Fruit fly (Drosophila melanogaster) whole organism, embryonic: Measurements from ENCODE around the gene CG15203.

Source experiments
- Adf1 ChIP-seq: fragments of 200-800 bp; sonication (Bioruptor generic); IDR thresholded peaks from 2 replicates; pipeline ENCODE4 v1.3.6; 2022; ENCODE audit warnings: missing biosample characterization, missing genetic modification characterization
- CG10959 ChIP-seq: fragments of 200-800 bp; sonication (Bioruptor generic); IDR thresholded peaks from 2 replicates; pipeline ENCODE4 v1.3.6; 2022; ENCODE audit warnings: missing biosample characterization, missing genetic modification characterization
- CG11085 ChIP-seq: fragments of 200-800 bp; sonication (Bioruptor generic); IDR thresholded peaks from 2 replicates; pipeline ENCODE4 v1.3.6; 2022; ENCODE audit warnings: missing biosample characterization, missing genetic modification characterization
- CG11456 ChIP-seq: fragments of 200-800 bp; sonication (Bioruptor generic); IDR thresholded peaks from 3 replicates; pipeline ENCODE4 v1.3.6; 2022; ENCODE audit warnings: missing biosample characterization, missing genetic modification characterization
- CG12236 ChIP-seq: fragments of 200-800 bp; sonication (Bioruptor generic); optimal IDR thresholded peaks from 2 replicates; lab custom pipeline; 2016; ENCODE audit warnings: missing biosample characterization, missing genetic modification characterization
- CG13424 ChIP-seq: fragments of 200-800 bp; sonication (Bioruptor generic); optimal IDR thresholded peaks from 2 replicates; lab custom pipeline; 2019; ENCODE audit warnings: missing biosample characterization, mild to moderate bottlenecking, missing genetic modification characterization, moderate library complexity
- CG14667 ChIP-seq: fragments of 200-800 bp; sonication (Bioruptor generic); IDR thresholded peaks from 2 replicates; pipeline ENCODE4 v1.3.6; 2022; ENCODE audit warnings: missing biosample characterization, missing genetic modification characterization
- CG15269 ChIP-seq: fragments of 200-800 bp; sonication (Bioruptor generic); optimal IDR thresholded peaks from 2 replicates; lab custom pipeline; 2018; ENCODE audit warnings: missing biosample characterization, mild to moderate bottlenecking, missing genetic modification characterization, moderate library complexity
- CG15479 ChIP-seq: fragments of 200-800 bp; sonication (Bioruptor generic); optimal IDR thresholded peaks from 3 replicates; lab custom pipeline; 2019; ENCODE audit warnings: missing biosample characterization, mild to moderate bottlenecking, missing genetic modification characterization, moderate library complexity
- CG15514 ChIP-seq: fragments of 200-800 bp; sonication (Bioruptor generic); optimal IDR thresholded peaks from 3 replicates; lab custom pipeline; 2017; ENCODE audit warnings: missing biosample characterization, missing genetic modification characterization, mild to moderate bottlenecking, moderate library complexity, missing genetic modification reagents
- CG1602 ChIP-seq: fragments of 200-800 bp; sonication (Bioruptor generic); optimal IDR thresholded peaks from 3 replicates; lab custom pipeline; 2016; ENCODE audit warnings: missing biosample characterization, missing genetic modification characterization
- CG1647 ChIP-seq: fragments of 200-800 bp; sonication (Bioruptor generic); optimal IDR thresholded peaks from 3 replicates; lab custom pipeline; 2016; ENCODE audit warnings: missing biosample characterization, missing genetic modification characterization
- CG18599 ChIP-seq: fragments of 200-800 bp; sonication (Bioruptor generic); optimal IDR thresholded peaks from 3 replicates; lab custom pipeline; 2017; ENCODE audit warnings: missing biosample characterization, missing genetic modification characterization, mild to moderate bottlenecking, moderate library complexity, missing genetic modification reagents
- CG3065 ChIP-seq: fragments of 200-800 bp; sonication (Bioruptor generic); optimal IDR thresholded peaks from 2 replicates; lab custom pipeline; 2016; ENCODE audit warnings: missing biosample characterization, missing genetic modification characterization
- CG34224 ChIP-seq: fragments of 200-800 bp; sonication (Bioruptor generic); IDR thresholded peaks from 3 replicates; pipeline ENCODE4 v1.3.6; 2022; ENCODE audit warnings: missing biosample characterization, missing genetic modification characterization; ENCODE audit not compliant: partially characterized antibody
- CG3838 ChIP-seq: fragments of 200-800 bp; sonication (Bioruptor generic); optimal IDR thresholded peaks from 3 replicates; lab custom pipeline; 2016; ENCODE audit warnings: missing biosample characterization, missing genetic modification characterization
- CG4617 ChIP-seq: fragments of 200-800 bp; sonication (Bioruptor generic); optimal IDR thresholded peaks from 3 replicates; lab custom pipeline; 2016; ENCODE audit warnings: missing biosample characterization, missing genetic modification characterization, borderline replicate concordance
- CG4820 ChIP-seq: fragments of 200-800 bp; sonication (Bioruptor generic); optimal IDR thresholded peaks from 3 replicates; lab custom pipeline; 2016; ENCODE audit warnings: missing biosample characterization, missing genetic modification characterization
- CG6175 ChIP-seq: fragments of 200-800 bp; sonication (Bioruptor generic); IDR thresholded peaks from 3 replicates; pipeline ENCODE4 v1.3.6; 2022; ENCODE audit warnings: missing biosample characterization, missing genetic modification characterization
- CG7963 ChIP-seq: fragments of 200-800 bp; sonication (Bioruptor generic); IDR thresholded peaks from 3 replicates; pipeline ENCODE4 v1.3.6; 2022; ENCODE audit warnings: missing biosample characterization, missing genetic modification characterization; ENCODE audit not compliant: partially characterized antibody
- CG8089 ChIP-seq: fragments of 200-800 bp; sonication (Bioruptor generic); optimal IDR thresholded peaks from 3 replicates; lab custom pipeline; 2016; ENCODE audit warnings: missing biosample characterization, missing genetic modification characterization
- CG8359 ChIP-seq: fragments of 200-800 bp; sonication (Bioruptor generic); optimal IDR thresholded peaks from 2 replicates; lab custom pipeline; 2017; ENCODE audit warnings: missing biosample characterization, mild to moderate bottlenecking, missing genetic modification characterization, borderline replicate concordance
- CG8944 ChIP-seq: fragments of 200-800 bp; sonication (Bioruptor generic); optimal IDR thresholded peaks from 3 replicates; lab custom pipeline; 2016; ENCODE audit warnings: missing biosample characterization, missing genetic modification characterization
- CG9876 ChIP-seq: fragments of 200-800 bp; sonication (Bioruptor generic); optimal IDR thresholded peaks from 2 replicates; lab custom pipeline; 2016; ENCODE audit warnings: missing biosample characterization, missing genetic modification characterization
- CHES-1-like ChIP-seq: fragments of 200-800 bp; sonication (Bioruptor generic); optimal IDR thresholded peaks from 2 replicates; lab custom pipeline; 2016; ENCODE audit warnings: missing biosample characterization, missing genetic modification characterization
- Dip3 ChIP-seq: fragments of 200-800 bp; sonication (Bioruptor generic); optimal IDR thresholded peaks from 3 replicates; lab custom pipeline; 2016; ENCODE audit warnings: missing biosample characterization, missing genetic modification characterization
- GATAe ChIP-seq: fragments of 200-800 bp; sonication (Bioruptor generic); conservative IDR thresholded peaks from 2 replicates; pipeline ENCODE4 v1.3.6; 2022; ENCODE audit warnings: missing biosample characterization, missing genetic modification characterization
- HLH54F ChIP-seq: fragments of 200-800 bp; sonication (Bioruptor generic); optimal IDR thresholded peaks from 3 replicates; lab custom pipeline; 2016; ENCODE audit warnings: missing biosample characterization, missing genetic modification characterization
- HLHmδ ChIP-seq: fragments of 200-800 bp; sonication (Bioruptor generic); optimal IDR thresholded peaks from 2 replicates; lab custom pipeline; 2018; ENCODE audit warnings: missing biosample characterization, mild to moderate bottlenecking, missing genetic modification characterization, moderate library complexity
- Hand ChIP-seq: fragments of 200-800 bp; sonication (Bioruptor generic); optimal IDR thresholded peaks from 2 replicates; lab custom pipeline; 2017; ENCODE audit warnings: mild to moderate bottlenecking, missing biosample characterization, missing genetic modification reagents, missing genetic modification characterization
- Lim3 ChIP-seq: fragments of 200-800 bp; sonication (Bioruptor generic); IDR thresholded peaks from 2 replicates; pipeline ENCODE4 v1.3.6; 2022; ENCODE audit warnings: missing biosample characterization, missing genetic modification characterization
- Myb ChIP-seq: fragments of 200-800 bp; sonication (Bioruptor generic); optimal IDR thresholded peaks from 2 replicates; lab custom pipeline; 2016; ENCODE audit warnings: missing biosample characterization, missing genetic modification characterization
- Nf-YA ChIP-seq: fragments of 200-800 bp; sonication (Bioruptor generic); IDR thresholded peaks from 2 replicates; pipeline ENCODE4 v1.3.6; 2022; ENCODE audit warnings: missing biosample characterization, missing genetic modification characterization
- Pdp1 ChIP-seq, 2 experiments: fragments of 200-800 bp; sonication (Bioruptor generic); optimal IDR thresholded peaks; 3 replicates each; lab custom pipeline; 2016; ENCODE audit warnings: missing biosample characterization in 2 of 2, missing genetic modification characterization in 2 of 2, mild to moderate bottlenecking in 1 of 2, moderate library complexity in 1 of 2
- Ptx1 ChIP-seq: fragments of 200-800 bp; sonication (Bioruptor generic); IDR thresholded peaks from 2 replicates; pipeline ENCODE4 v1.3.6; 2022; ENCODE audit warnings: missing biosample characterization, missing genetic modification characterization
- Sox102F ChIP-seq: fragments of 200-800 bp; sonication (Bioruptor generic); optimal IDR thresholded peaks from 2 replicates; lab custom pipeline; 2018; ENCODE audit warnings: missing biosample characterization, mild to moderate bottlenecking, missing genetic modification characterization, moderate library complexity
- Sry-δ ChIP-seq: fragments of 200-800 bp; sonication (Bioruptor generic); optimal IDR thresholded peaks from 2 replicates; lab custom pipeline; 2016; ENCODE audit warnings: missing biosample characterization, missing genetic modification characterization
- cas ChIP-seq: fragments of 200-800 bp; sonication (Bioruptor generic); IDR thresholded peaks from 2 replicates; pipeline ENCODE4 v1.3.6; 2022; ENCODE audit warnings: missing biosample characterization, missing genetic modification characterization
- cg ChIP-seq: fragments of 200-800 bp; sonication (Bioruptor generic); optimal IDR thresholded peaks from 3 replicates; lab custom pipeline; 2019; ENCODE audit warnings: missing biosample characterization, mild to moderate bottlenecking, missing genetic modification characterization, moderate library complexity
- fd96Cb ChIP-seq: fragments of 200-800 bp; sonication (Bioruptor generic); optimal IDR thresholded peaks from 2 replicates; lab custom pipeline; 2018; ENCODE audit warnings: missing biosample characterization, mild to moderate bottlenecking, missing genetic modification characterization, moderate library complexity
- gem ChIP-seq: fragments of 200-800 bp; sonication (Bioruptor generic); optimal IDR thresholded peaks from 2 replicates; lab custom pipeline; 2019; ENCODE audit warnings: missing biosample characterization, mild to moderate bottlenecking, missing genetic modification characterization, moderate library complexity
- gro ChIP-seq: fragments of 200-800 bp; sonication (Bioruptor generic); optimal IDR thresholded peaks from 2 replicates; lab custom pipeline; 2016; ENCODE audit warnings: missing biosample characterization, missing genetic modification characterization
- lilli ChIP-seq: fragments of 200-800 bp; sonication (Bioruptor generic); optimal IDR thresholded peaks from 3 replicates; lab custom pipeline; 2016; ENCODE audit warnings: missing biosample characterization, missing genetic modification characterization
- pb ChIP-seq: fragments of 200-800 bp; sonication (Bioruptor generic); optimal IDR thresholded peaks from 3 replicates; lab custom pipeline; 2016; ENCODE audit warnings: missing biosample characterization, missing genetic modification characterization
- phol ChIP-seq: fragments of 200-800 bp; sonication (Bioruptor generic); optimal IDR thresholded peaks from 3 replicates; lab custom pipeline; 2018; ENCODE audit warnings: missing biosample characterization, mild to moderate bottlenecking, missing genetic modification characterization, moderate library complexity
- run ChIP-seq: fragments of 200-800 bp; sonication (Bioruptor generic); optimal IDR thresholded peaks from 3 replicates; lab custom pipeline; 2018; ENCODE audit warnings: missing biosample characterization, mild to moderate bottlenecking, missing genetic modification characterization
- sens ChIP-seq: fragments of 200-800 bp; sonication (Bioruptor generic); peaks from one replicate; lab custom pipeline; 2016; ENCODE audit warnings: missing biosample characterization, missing genetic modification characterization
- sisA ChIP-seq: fragments of 200-800 bp; sonication (Bioruptor generic); IDR thresholded peaks from 2 replicates; pipeline ENCODE4 v1.3.6; 2022; ENCODE audit warnings: missing biosample characterization, missing genetic modification characterization
- vfl ChIP-seq: fragments of 200-800 bp; sonication (Bioruptor generic); optimal IDR thresholded peaks from 2 replicates; lab custom pipeline; 2016; ENCODE audit warnings: missing biosample characterization, missing genetic modification characterization
- zen ChIP-seq: fragments of 200-800 bp; sonication (Bioruptor generic); optimal IDR thresholded peaks from 3 replicates; lab custom pipeline; 2018; ENCODE audit warnings: missing biosample characterization, mild to moderate bottlenecking, missing genetic modification characterization, moderate library complexity

CG15203 gene

DNA sequence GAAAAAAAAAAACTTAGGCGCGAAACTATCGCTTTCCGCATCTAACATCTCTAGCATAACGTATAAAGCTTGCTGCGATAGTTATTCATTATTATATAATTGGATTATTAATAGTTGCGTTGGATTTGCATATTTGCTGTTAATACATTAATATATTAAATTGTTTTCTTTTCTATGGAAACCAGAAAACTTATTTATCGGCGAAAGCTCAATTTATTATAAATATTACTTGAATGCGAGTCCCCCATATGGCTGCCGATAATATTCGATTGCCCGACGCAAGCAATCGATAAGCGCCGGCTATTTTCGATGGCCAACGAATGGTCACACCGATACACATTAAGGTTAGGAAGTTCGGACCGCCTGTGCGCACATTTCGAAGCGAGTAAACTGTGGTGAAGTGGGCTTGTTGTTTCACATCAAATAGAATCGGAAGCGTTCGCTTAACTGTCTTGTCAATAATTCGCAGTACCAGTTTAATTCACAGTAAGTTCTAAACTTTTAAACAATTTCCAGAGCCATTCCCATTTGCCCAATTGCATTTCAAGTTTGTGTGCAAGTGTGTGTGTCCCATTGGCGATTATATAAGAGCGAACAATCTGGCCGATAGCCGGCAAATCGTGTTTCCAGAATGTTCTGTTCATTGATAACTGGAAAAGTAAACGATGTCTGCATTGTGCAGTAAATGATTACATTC lies 41.9 kb downstream of the CG15203 start, which contains the start of gene Hsp60A (continued):
- TF ChIP-seq CG9876 (no peak), CG3065 (GFP tag; lab: Kevin White, UChicago) (no peak), CG6175 (no peak), CHES-1-like (GFP tag; lab: Kevin White, UChicago) (no peak), HLHmδ (GFP tag; lab: Kevin White, UChicago) (no peak), Ptx1 (GFP tag; lab: Robert Waterston, UW) (peak; percentile 58), Nf-YA (no peak), HLH54F (GFP tag; lab: Kevin White, UChicago) (peak; percentile 30), fd96Cb (peak; percentile 39), CG14667 (GFP tag; lab: Robert Waterston, UW) (no peak), Dip3 (peak; percentile 16), CG8089 (no peak), CG10959 (GFP tag; lab: Robert Waterston, UW) (peak; percentile 32; the same call in 1 of the 2 replicates), cg (peak; percentile 63), Hand (GFP tag; lab: Kevin White, UChicago) (no peak), sens (GFP tag; lab: Kevin White, UChicago) (peak; percentile 88), Sry-δ (GFP tag; lab: Kevin White, UChicago) (peak; percentile 73), Sox102F (GFP tag; lab: Kevin White, UChicago) (peak; percentile 49), lilli (GFP tag; lab: Kevin White, UChicago) (peak; percentile 71), gem (tag; lab: Kevin White, UChicago) (peak; percentile 73), CG15269 (peak; percentile 59), CG8944 (GFP tag; lab: Kevin White, UChicago) (no peak), cas (GFP tag; lab: Robert Waterston, UW) (0 out of 2 replicates have a peak, but pooled peaks have one; percentile 11), zen (tag; lab: Kevin White, UChicago) (peak; percentile 40), CG11085 (GFP tag; lab: Robert Waterston, UW) (no peak), CG7963 (GFP tag; lab: Robert Waterston, UW) (0 out of 3 replicates have a peak, but pooled peaks have one; percentile 54), CG15514 (GFP tag; lab: Kevin White, UChicago) (peak; percentile 76), pb (GFP tag; lab: Kevin White, UChicago) (no peak), run (tag; lab: Kevin White, UChicago) (no peak), CG3838 (GFP tag; lab: Kevin White, UChicago) (no peak), vfl (GFP tag; lab: Kevin White, UChicago) (peak; percentile 41), Myb (GFP tag; lab: Kevin White, UChicago) (no peak), Adf1 (GFP tag; lab: Robert Waterston, UW) (no peak), sisA (GFP tag; lab: Robert Waterston, UW) (peak; percentile 41), CG8359 (no peak), CG11456 (GFP tag; lab: Robert Waterston, UW) (0 out of 3 replicates have a peak, but pooled peaks have one; percentile 8), Pdp1 (GFP tag; optimal IDR thresholded peaks at IDR 0.05; lab: Kevin White, UChicago) (peak in 1 of 2 experiments; percentile 96), CG12236 (no peak), CG4820 (GFP tag; lab: Kevin White, UChicago) (peak; percentile 44), phol (tag; lab: Kevin White, UChicago) (peak; percentile 66), CG34224 (peak; percentile 89), CG1602 (GFP tag; lab: Kevin White, UChicago) (no peak), Lim3 (no peak), GATAe (GFP tag; lab: Robert Waterston, UW) (no peak), CG1647 (GFP tag; lab: Kevin White, UChicago) (no peak), CG4617 (GFP tag; lab: Kevin White, UChicago) (no peak), CG15479 (GFP tag; lab: Kevin White, UChicago) (no peak), gro (no peak), CG13424 (tag; lab: Kevin White, UChicago) (peak; percentile 75), CG18599 (GFP tag; lab: Kevin White, UChicago) (peak; percentile 47)
